Worm (Caenorhabditis elegans) whole organism, young adult: ENCODE results near the gene rbg-3.

Source experiments
- F49E8.2 ChIP-seq: sonication (generic microtip); optimal IDR thresholded peaks from 3 replicates; lab custom pipeline; 2017; ENCODE audit warnings: missing genetic modification characterization, mild to moderate bottlenecking, missing compliant biosample characterization, antibody characterized with exemption, moderate library complexity; ENCODE audit not compliant: insufficient read depth
- F57C9.4 ChIP-seq: sonication (generic microtip); optimal IDR thresholded peaks from 2 replicates; lab custom pipeline; 2017; ENCODE audit warnings: mild to moderate bottlenecking, missing genetic modification characterization, missing compliant biosample characterization
- aptf-2 ChIP-seq: fragments of 200-800 bp; sonication (Bioruptor generic); conservative IDR thresholded peaks from 2 replicates; pipeline ENCODE4 v1.3.6; 2022; ENCODE audit warnings: missing genetic modification reagents, missing genetic modification characterization, missing compliant biosample characterization
- bed-2 ChIP-seq: fragments of 200-800 bp; sonication (Bioruptor generic); IDR thresholded peaks from 2 replicates; pipeline ENCODE4 v1.3.6; 2022; ENCODE audit warnings: missing genetic modification reagents, missing genetic modification characterization, missing compliant biosample characterization
- ceh-58 ChIP-seq: fragments of 200-800 bp; sonication (Bioruptor generic); IDR thresholded peaks from 2 replicates; pipeline ENCODE4 v1.3.6; 2022; ENCODE audit warnings: missing genetic modification characterization, missing compliant biosample characterization
- dox-1 ChIP-seq: fragments of 200-800 bp; sonication (Bioruptor generic); IDR thresholded peaks from 2 replicates; pipeline ENCODE4 v1.3.6; 2022; ENCODE audit warnings: missing genetic modification reagents, missing genetic modification characterization, missing compliant biosample characterization
- efl-1 ChIP-seq: fragments of 150-350 bp; optimal IDR thresholded peaks from 2 replicates; lab custom pipeline; 2014; ENCODE audit warnings: missing biosample characterization, missing genetic modification reagents, missing genetic modification characterization
- him-1 ChIP-seq: sonication (generic microtip); optimal IDR thresholded peaks from 2 replicates; lab custom pipeline; 2016; ENCODE audit warnings: missing genotype, missing genetic modification reagents, missing genetic modification characterization, missing compliant biosample characterization
- hmg-20 ChIP-seq: fragments of 200-800 bp; sonication (Bioruptor generic); IDR thresholded peaks from 2 replicates; pipeline ENCODE4 v1.3.6; 2022; ENCODE audit warnings: missing genetic modification reagents, missing genetic modification characterization, missing compliant biosample characterization
- let-607 ChIP-seq, 2 experiments: fragments of 200-800 bp in 1 of 2; sonication (Bioruptor generic) in 1 of 2; sonication (generic microtip) in 1 of 2; optimal IDR thresholded peaks; 2 replicates each; lab custom pipeline; 2016 to 2018; ENCODE audit warnings: mild to moderate bottlenecking in 2 of 2, missing compliant biosample characterization in 2 of 2, missing genetic modification characterization in 2 of 2, moderate library complexity in 2 of 2, missing genotype in 1 of 2
- mcd-1 ChIP-seq: fragments of 200-800 bp; sonication (Bioruptor generic); IDR thresholded peaks from 2 replicates; pipeline ENCODE4 v1.3.6; 2022; ENCODE audit warnings: missing genetic modification reagents, missing genetic modification characterization, missing compliant biosample characterization
- mes-4 ChIP-seq: sonication (generic microtip); optimal IDR thresholded peaks from 2 replicates; lab custom pipeline; 2016; ENCODE audit warnings: missing genotype, missing genetic modification characterization, missing compliant biosample characterization
- nhr-120 ChIP-seq: fragments of 200-800 bp; sonication (Bioruptor generic); IDR thresholded peaks from 2 replicates; pipeline ENCODE4 v1.3.6; 2022; ENCODE audit warnings: missing genetic modification characterization, missing compliant biosample characterization
- unc-62 ChIP-seq: fragments of 150-350 bp; optimal IDR thresholded peaks from 2 replicates; lab custom pipeline; 2014; ENCODE audit warnings: missing biosample characterization, missing genetic modification reagents, missing genetic modification characterization

ce11 chrIII:4754001-4754561 lies at the start of gene rbg-3, which contains the start of gene rps-0:
- TF ChIP-seq hmg-20 (GFP tag; lab: Robert Waterston, UW): no peak
- no peak for TF ChIP-seq unc-62
- TF ChIP-seq let-607 (tag; optimal IDR thresholded peaks at IDR 0.05; lab: Kevin White, UChicago): peak in 1 of 2 experiments; percentile 74
- TF ChIP-seq dox-1 (GFP tag; lab: Robert Waterston, UW): peak; percentile 87
- TF ChIP-seq mcd-1 (GFP tag; lab: Robert Waterston, UW): peak; percentile 83
- no peak for TF ChIP-seq bed-2
- TF ChIP-seq ceh-58 (GFP tag; lab: Robert Waterston, UW): no peak
- TF ChIP-seq mes-4 (tag; lab: Kevin White, UChicago): no peak
- TF ChIP-seq F49E8.2 (tag; lab: Kevin White, UChicago): peak; percentile 74
- no peak for TF ChIP-seq nhr-120 (GFP tag; lab: Robert Waterston, UW)
- TF ChIP-seq efl-1 (GFP tag; lab: Kevin White, UChicago): peak; percentile 62
- TF ChIP-seq aptf-2 (GFP tag; lab: Robert Waterston, UW): no peak
- peak; percentile 40 for TF ChIP-seq him-1 (tag; lab: Kevin White, UChicago)
- TF ChIP-seq F57C9.4 (tag; lab: Kevin White, UChicago): no peak
